Worm (Caenorhabditis elegans): ENCODE measurements around the gene acp-4.

ce11 chrII:8456094-8456493 is 21.2 kb upstream of the acp-4 start, which contains the start of gene F22B5.6:
- no peak for TF ChIP-seq T22C8.4 (GFP tag; IDR thresholded peaks at IDR 0.05)
- no peak for TF ChIP-seq ztf-23 (GFP tag; IDR thresholded peaks at IDR 0.05)
- TF ChIP-seq cog-1 (tag; optimal IDR thresholded peaks at IDR 0.05) = no peak
- TF ChIP-seq med-1 (GFP tag; optimal IDR thresholded peaks at IDR 0.05; ENCODE audit: insufficient read depth) = no peak
